Fruit fly (Drosophila melanogaster) whole organism, embryonic: ENCODE data around the gene CG46311.

Experiments
- Atf-2 ChIP-seq: fragments of 200-800 bp; sonication (Bioruptor generic); optimal IDR thresholded peaks from 2 replicates; lab custom pipeline; 2016; ENCODE audit warnings: missing biosample characterization, missing genetic modification characterization
- Atf6 ChIP-seq: fragments of 200-800 bp; sonication (Bioruptor generic); IDR thresholded peaks from 2 replicates; pipeline ENCODE4 v1.3.6; 2022; ENCODE audit warnings: missing biosample characterization, missing genetic modification characterization
- BtbVII ChIP-seq: fragments of 200-800 bp; sonication (Bioruptor generic); optimal IDR thresholded peaks from 3 replicates; lab custom pipeline; 2017; ENCODE audit warnings: missing biosample characterization, mild to moderate bottlenecking, missing genetic modification characterization
- CG10209 ChIP-seq: fragments of 200-800 bp; sonication (Bioruptor generic); optimal IDR thresholded peaks from 3 replicates; lab custom pipeline; 2017; ENCODE audit warnings: missing biosample characterization, mild to moderate bottlenecking, missing genetic modification characterization, missing genetic modification reagents
- CG11085 ChIP-seq: fragments of 200-800 bp; sonication (Bioruptor generic); IDR thresholded peaks from 2 replicates; pipeline ENCODE4 v1.3.6; 2022; ENCODE audit warnings: missing biosample characterization, missing genetic modification characterization
- CG11696 ChIP-seq: fragments of 200-800 bp; sonication (Bioruptor generic); IDR thresholded peaks from 2 replicates; pipeline ENCODE4 v1.3.6; 2022; ENCODE audit warnings: missing biosample characterization, missing genetic modification characterization
- CG11723 ChIP-seq: fragments of 200-800 bp; sonication (Bioruptor generic); optimal IDR thresholded peaks from 2 replicates; lab custom pipeline; 2017; ENCODE audit warnings: missing biosample characterization, mild to moderate bottlenecking, missing genetic modification characterization
- CG12299 ChIP-seq: fragments of 200-800 bp; sonication (Bioruptor generic); optimal IDR thresholded peaks from 2 replicates; lab custom pipeline; 2018; ENCODE audit warnings: missing biosample characterization, mild to moderate bottlenecking, missing genetic modification characterization
- CG13123 ChIP-seq: fragments of 200-800 bp; sonication (Bioruptor generic); optimal IDR thresholded peaks from 2 replicates; lab custom pipeline; 2016; ENCODE audit warnings: missing biosample characterization, missing genetic modification characterization
- CG14441 ChIP-seq: fragments of 200-800 bp; sonication (Bioruptor generic); IDR thresholded peaks from 2 replicates; pipeline ENCODE4 v1.3.6; 2022; ENCODE audit warnings: missing biosample characterization, missing genetic modification characterization
- CG14860 ChIP-seq: fragments of 200-800 bp; sonication (Bioruptor generic); IDR thresholded peaks from 3 replicates; pipeline ENCODE4 v1.3.6; 2022; ENCODE audit warnings: missing biosample characterization, missing genetic modification characterization; ENCODE audit not compliant: partially characterized antibody
- CG14965 ChIP-seq: fragments of 200-800 bp; sonication (Bioruptor generic); optimal IDR thresholded peaks from 2 replicates; lab custom pipeline; 2016; ENCODE audit warnings: missing biosample characterization, missing genetic modification characterization, borderline replicate concordance
- CG17328 ChIP-seq: fragments of 200-800 bp; sonication (Bioruptor generic); IDR thresholded peaks from 2 replicates; pipeline ENCODE4 v1.3.6; 2022; ENCODE audit warnings: missing biosample characterization, missing genetic modification characterization
- CG17829 ChIP-seq: fragments of 200-800 bp; optimal IDR thresholded peaks from 2 replicates; lab custom pipeline; 2019; ENCODE audit warnings: missing biosample characterization, mild to moderate bottlenecking, missing genetic modification characterization, moderate library complexity
- CG1832 ChIP-seq: fragments of 200-800 bp; sonication (Bioruptor generic); optimal IDR thresholded peaks from 2 replicates; lab custom pipeline; 2017; ENCODE audit warnings: missing biosample characterization, mild to moderate bottlenecking, missing genetic modification characterization, inconsistent platforms
- CG2116 ChIP-seq: fragments of 200-800 bp; sonication (Bioruptor generic); optimal IDR thresholded peaks from 3 replicates; lab custom pipeline; 2018; ENCODE audit warnings: missing biosample characterization, mild to moderate bottlenecking, missing genetic modification characterization
- CG31365 ChIP-seq: fragments of 200-800 bp; sonication (Bioruptor generic); optimal IDR thresholded peaks from 2 replicates; lab custom pipeline; 2018; ENCODE audit warnings: missing biosample characterization, mild to moderate bottlenecking, missing genetic modification characterization
- CG3163 ChIP-seq: fragments of 200-800 bp; sonication (Bioruptor generic); optimal IDR thresholded peaks from 3 replicates; lab custom pipeline; 2016; ENCODE audit warnings: missing biosample characterization, missing genetic modification characterization
- CG32532 ChIP-seq: fragments of 200-800 bp; sonication (Bioruptor generic); IDR thresholded peaks from 2 replicates; pipeline ENCODE4 v1.3.6; 2022; ENCODE audit warnings: missing biosample characterization, missing genetic modification characterization
- CG33557 ChIP-seq: fragments of 200-800 bp; sonication (Bioruptor generic); optimal IDR thresholded peaks from 2 replicates; lab custom pipeline; 2019; ENCODE audit warnings: missing biosample characterization, mild to moderate bottlenecking, missing genetic modification characterization, moderate library complexity
- CG6175 ChIP-seq: fragments of 200-800 bp; sonication (Bioruptor generic); IDR thresholded peaks from 3 replicates; pipeline ENCODE4 v1.3.6; 2022; ENCODE audit warnings: missing biosample characterization, missing genetic modification characterization
- CG8944 ChIP-seq: fragments of 200-800 bp; sonication (Bioruptor generic); optimal IDR thresholded peaks from 3 replicates; lab custom pipeline; 2016; ENCODE audit warnings: missing biosample characterization, missing genetic modification characterization
- CG9215 ChIP-seq: fragments of 200-800 bp; sonication (Bioruptor generic); IDR thresholded peaks from 2 replicates; pipeline ENCODE4 v1.3.6; 2022; ENCODE audit warnings: missing biosample characterization, missing genetic modification characterization
- CG9876 ChIP-seq: fragments of 200-800 bp; sonication (Bioruptor generic); optimal IDR thresholded peaks from 2 replicates; lab custom pipeline; 2016; ENCODE audit warnings: missing biosample characterization, missing genetic modification characterization
- D19A ChIP-seq: fragments of 200-800 bp; optimal IDR thresholded peaks from 3 replicates; lab custom pipeline; 2019; ENCODE audit warnings: missing biosample characterization, mild to moderate bottlenecking, missing genetic modification characterization, moderate library complexity
- Dfd ChIP-seq, 2 experiments: fragments of >200 bp; optimal IDR thresholded peaks; 2 replicates each; lab custom pipeline; 2017; ENCODE audit warnings: missing biosample characterization in 2 of 2, missing genetic modification characterization in 2 of 2
- E2f1 ChIP-seq: fragments of 200-800 bp; sonication (Bioruptor generic); IDR thresholded peaks from 2 replicates; pipeline ENCODE4 v1.3.6; 2022; ENCODE audit warnings: missing biosample characterization, missing genetic modification characterization
- HmgD ChIP-seq: fragments of 200-800 bp; sonication (Bioruptor generic); optimal IDR thresholded peaks from 3 replicates; lab custom pipeline; 2016; ENCODE audit warnings: missing biosample characterization, missing genetic modification characterization
- Hsf ChIP-seq: fragments of 200-800 bp; sonication (Bioruptor generic); optimal IDR thresholded peaks from 3 replicates; lab custom pipeline; 2016; ENCODE audit warnings: missing biosample characterization, missing genetic modification characterization
- PHDP ChIP-seq: fragments of 200-800 bp; sonication (Bioruptor generic); optimal IDR thresholded peaks from 3 replicates; lab custom pipeline; 2018; ENCODE audit warnings: missing biosample characterization, mild to moderate bottlenecking, missing genetic modification characterization, moderate library complexity
- Ptx1 ChIP-seq: fragments of 200-800 bp; sonication (Bioruptor generic); IDR thresholded peaks from 2 replicates; pipeline ENCODE4 v1.3.6; 2022; ENCODE audit warnings: missing biosample characterization, missing genetic modification characterization
- Sin3A ChIP-seq: fragments of >200 bp; optimal IDR thresholded peaks from 2 replicates; lab custom pipeline; 2018
- Six4 ChIP-seq: fragments of 200-800 bp; sonication (Bioruptor generic); optimal IDR thresholded peaks from 2 replicates; lab custom pipeline; 2016; ENCODE audit warnings: missing biosample characterization, missing genetic modification characterization
- btn ChIP-seq: fragments of 200-800 bp; sonication (Bioruptor generic); optimal IDR thresholded peaks from 2 replicates; lab custom pipeline; 2016; ENCODE audit warnings: missing biosample characterization, missing genetic modification characterization
- chm ChIP-seq: fragments of 200-800 bp; sonication (Bioruptor generic); IDR thresholded peaks from 2 replicates; pipeline ENCODE4 v1.3.6; 2022; ENCODE audit warnings: missing biosample characterization, missing genetic modification characterization
- corto ChIP-seq: fragments of 200-800 bp; sonication (Bioruptor generic); optimal IDR thresholded peaks from 2 replicates; lab custom pipeline; 2016; ENCODE audit warnings: missing biosample characterization, mild to moderate bottlenecking, missing genetic modification characterization, moderate library complexity
- gcm ChIP-seq: fragments of 200-800 bp; sonication (Bioruptor generic); optimal IDR thresholded peaks from 2 replicates; lab custom pipeline; 2019; ENCODE audit warnings: missing biosample characterization, mild to moderate bottlenecking, missing genetic modification characterization, moderate library complexity
- grn ChIP-seq: fragments of 200-800 bp; sonication (Bioruptor generic); optimal IDR thresholded peaks from 3 replicates; lab custom pipeline; 2017; ENCODE audit warnings: missing biosample characterization, missing genetic modification characterization
- ham ChIP-seq: fragments of 200-800 bp; sonication (Bioruptor generic); IDR thresholded peaks from 2 replicates; pipeline ENCODE4 v1.3.6; 2022; ENCODE audit warnings: missing biosample characterization, missing genetic modification characterization
- hth ChIP-seq: fragments of >200 bp; optimal IDR thresholded peaks from 2 replicates; lab custom pipeline; 2017; ENCODE audit warnings: inconsistent platforms
- jing ChIP-seq: fragments of 200-800 bp; sonication (Bioruptor generic); optimal IDR thresholded peaks from 2 replicates; lab custom pipeline; 2018; ENCODE audit warnings: missing biosample characterization, mild to moderate bottlenecking, missing genetic modification characterization
- lab ChIP-seq: fragments of 200-800 bp; sonication (Bioruptor generic); optimal IDR thresholded peaks from 3 replicates; lab custom pipeline; 2017; ENCODE audit warnings: missing biosample characterization, missing genetic modification characterization, mild to moderate bottlenecking, moderate library complexity, missing genetic modification reagents
- luna ChIP-seq: fragments of 200-800 bp; sonication (Bioruptor generic); optimal IDR thresholded peaks from 2 replicates; lab custom pipeline; 2016; ENCODE audit warnings: missing biosample characterization, missing genetic modification characterization
- mld ChIP-seq: fragments of 200-800 bp; sonication (Bioruptor generic); IDR thresholded peaks from 3 replicates; pipeline ENCODE4 v1.3.6; 2022; ENCODE audit warnings: missing biosample characterization, missing genetic modification characterization; ENCODE audit not compliant: partially characterized antibody
- pum ChIP-seq: fragments of 200-800 bp; sonication (Bioruptor generic); optimal IDR thresholded peaks from 2 replicates; lab custom pipeline; 2016; ENCODE audit warnings: missing biosample characterization, missing genetic modification characterization
- pzg ChIP-seq: fragments of 200-800 bp; sonication (Bioruptor generic); optimal IDR thresholded peaks from 3 replicates; lab custom pipeline; 2018; ENCODE audit warnings: missing biosample characterization, mild to moderate bottlenecking, missing genetic modification characterization, moderate library complexity
- sna ChIP-seq: fragments of 200-800 bp; sonication (Bioruptor generic); IDR thresholded peaks from 2 replicates; pipeline ENCODE4 v1.3.6; 2022; ENCODE audit warnings: missing biosample characterization, missing genetic modification characterization; ENCODE audit not compliant: partially characterized antibody
- sug ChIP-seq: fragments of 200-800 bp; optimal IDR thresholded peaks from 2 replicates; lab custom pipeline; 2019; ENCODE audit warnings: missing biosample characterization, mild to moderate bottlenecking, missing genetic modification characterization, moderate library complexity
- tio ChIP-seq: fragments of 200-800 bp; sonication (Bioruptor generic); optimal IDR thresholded peaks from 2 replicates; lab custom pipeline; 2017; ENCODE audit warnings: missing biosample characterization, missing genetic modification characterization, inconsistent platforms
- ttk ChIP-seq: fragments of 200-800 bp; sonication (Bioruptor generic); IDR thresholded peaks from 2 replicates; pipeline ENCODE4 v2.1.2; 2022; ENCODE audit warnings: missing biosample characterization, missing genetic modification characterization
- tx ChIP-seq: fragments of 200-800 bp; sonication (Bioruptor generic); optimal IDR thresholded peaks from 2 replicates; lab custom pipeline; 2016; ENCODE audit warnings: missing biosample characterization, missing genetic modification characterization
- unpg ChIP-seq: fragments of 200-800 bp; sonication (Bioruptor generic); optimal IDR thresholded peaks from 3 replicates; lab custom pipeline; 2018; ENCODE audit warnings: missing biosample characterization, mild to moderate bottlenecking, missing genetic modification characterization, moderate library complexity

The CG46311 gene

dm6 chrX:13572382-13572781 lies 8.8 kb downstream of the CG46311 start (continued):
- TF ChIP-seq PHDP (tag; lab: Kevin White, UChicago) (peak; percentile 71), luna (no peak), CG9215 (GFP tag; lab: Robert Waterston, UW) (peak; percentile 24; the same call in 1 of the 2 replicates), CG11085 (no peak), jing (GFP tag; lab: Kevin White, UChicago) (peak; percentile 8), CG31365 (no peak), CG6175 (GFP tag; lab: Robert Waterston, UW) (no peak), pzg (GFP tag; lab: Kevin White, UChicago) (no peak), ttk (GFP tag; lab: Robert Waterston, UW) (no peak), CG13123 (GFP tag; lab: Kevin White, UChicago) (no peak), CG12299 (tag; lab: Kevin White, UChicago) (peak; percentile 3), hth (lab: Kevin White, UChicago) (no peak), mld (GFP tag; lab: Robert Waterston, UW) (no peak), Ptx1 (GFP tag; lab: Robert Waterston, UW) (peak; percentile 62), gcm (GFP tag; lab: Kevin White, UChicago) (peak; percentile 37), CG11696 (GFP tag; lab: Robert Waterston, UW) (0 out of 2 replicates have a peak, but pooled peaks have one; percentile 12), CG8944 (GFP tag; lab: Kevin White, UChicago) (peak; percentile 57), HmgD (GFP tag; lab: Kevin White, UChicago) (no peak), CG32532 (GFP tag; lab: Robert Waterston, UW) (peak; percentile 26; the same call in 1 of the 2 replicates), E2f1 (GFP tag; lab: Robert Waterston, UW) (peak; percentile 49), Hsf (peak; percentile 59), Six4 (GFP tag; lab: Kevin White, UChicago) (peak; percentile 34), CG11723 (GFP tag; lab: Kevin White, UChicago) (peak; percentile 9), lab (GFP tag; lab: Kevin White, UChicago) (peak; percentile 58), CG9876 (GFP tag; lab: Kevin White, UChicago) (peak; percentile 4), CG14441 (peak; percentile 47), Dfd (GFP tag; optimal IDR thresholded peaks at IDR 0.05; lab: Kevin White, UChicago) (peak in 1 of 2 experiments; percentile 17), corto (GFP tag; lab: Kevin White, UChicago) (no peak), CG10209 (GFP tag; lab: Kevin White, UChicago) (peak; percentile 47), Atf-2 (GFP tag; lab: Kevin White, UChicago) (peak; percentile 54), CG14965 (GFP tag; lab: Kevin White, UChicago) (no peak), Atf6 (GFP tag; lab: Robert Waterston, UW) (peak; percentile 49; the same call in 1 of the 2 replicates), sna (no peak), Sin3A (lab: Kevin White, UChicago) (no peak), sug (tag; lab: Kevin White, UChicago) (no peak), chm (GFP tag; lab: Robert Waterston, UW) (no peak), CG3163 (GFP tag; lab: Kevin White, UChicago) (peak; percentile 3), pum (GFP tag; lab: Kevin White, UChicago) (peak; percentile 42), tio (peak; percentile 60), CG1832 (no peak), CG14860 (GFP tag; lab: Robert Waterston, UW) (no peak), tx (peak; percentile 35), CG17328 (GFP tag; lab: Robert Waterston, UW) (peak; percentile 34; the same call in 1 of the 2 replicates), CG17829 (peak; percentile 52), ham (GFP tag; lab: Robert Waterston, UW) (no peak), D19A (tag; lab: Kevin White, UChicago) (peak; percentile 56), unpg (GFP tag; lab: Kevin White, UChicago) (peak; percentile 65), CG2116 (GFP tag; lab: Kevin White, UChicago) (no peak), BtbVII (GFP tag; lab: Kevin White, UChicago) (peak; percentile 29), btn (GFP tag; lab: Kevin White, UChicago) (no peak), grn (no peak), CG33557 (GFP tag; lab: Kevin White, UChicago) (no peak)
